Worm (Caenorhabditis elegans): Measurements from ENCODE around the gene str-23.

DNA sequence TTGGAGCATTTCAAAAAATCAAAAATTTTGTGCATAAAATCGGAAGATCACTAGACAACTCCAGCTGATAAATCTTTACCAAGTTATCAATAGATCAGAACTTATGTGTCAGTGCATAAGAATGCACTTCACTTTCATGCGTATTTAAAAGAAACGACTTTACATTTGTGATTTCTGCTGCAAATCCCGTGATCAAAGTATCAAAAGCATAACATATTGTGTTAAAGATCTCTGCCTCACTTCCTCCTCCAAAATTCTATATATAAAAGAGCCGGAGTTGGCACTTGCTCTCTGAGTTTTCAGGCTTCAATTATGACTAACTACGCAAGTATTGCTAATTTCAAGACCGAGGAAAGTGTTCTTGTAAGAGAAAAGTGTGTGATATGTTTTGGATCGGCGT is 49.0 kb downstream of the str-23 start, which contains the start of gene nhr-198:
- TF ChIP-seq him-1 (tag; optimal IDR thresholded peaks at IDR 0.05) (no peak), dao-5 (tag; optimal IDR thresholded peaks at IDR 0.05) (no peak)
